Fruit fly (Drosophila melanogaster) whole organism, embryonic: ENCODE data around the gene HemK1.

ENCODE experiments used
- Adf1 ChIP-seq: fragments of 200-800 bp; sonication (Bioruptor generic); IDR thresholded peaks from 2 replicates; pipeline ENCODE4 v1.3.6; 2022; ENCODE audit warnings: missing biosample characterization, missing genetic modification characterization
- Awh ChIP-seq: fragments of 200-800 bp; sonication (Bioruptor generic); IDR thresholded peaks from 2 replicates; pipeline ENCODE4, ENCODE4 v1.3.6; 2022; ENCODE audit warnings: missing biosample characterization, missing genetic modification characterization
- BEAF-32 ChIP-seq: fragments of 200-800 bp; sonication (Bioruptor generic); optimal IDR thresholded peaks from 3 replicates; lab custom pipeline; 2017; ENCODE audit warnings: missing biosample characterization, missing genetic modification characterization, mild to moderate bottlenecking, moderate library complexity, missing genetic modification reagents
- CG10431 ChIP-seq: fragments of 200-800 bp; sonication (Bioruptor generic); optimal IDR thresholded peaks from 3 replicates; lab custom pipeline; 2018; ENCODE audit warnings: missing biosample characterization, mild to moderate bottlenecking, missing genetic modification characterization
- CG12236 ChIP-seq: fragments of 200-800 bp; sonication (Bioruptor generic); optimal IDR thresholded peaks from 2 replicates; lab custom pipeline; 2016; ENCODE audit warnings: missing biosample characterization, missing genetic modification characterization
- CG12659 ChIP-seq: fragments of 200-800 bp; sonication (Bioruptor generic); optimal IDR thresholded peaks from 3 replicates; lab custom pipeline; 2017; ENCODE audit warnings: mild to moderate bottlenecking, missing biosample characterization, missing genetic modification reagents, missing genetic modification characterization
- CG13287 ChIP-seq: fragments of 200-800 bp; sonication (Bioruptor generic); IDR thresholded peaks from 2 replicates; pipeline ENCODE4 v1.3.6; 2022; ENCODE audit warnings: missing biosample characterization, missing genetic modification characterization; ENCODE audit not compliant: partially characterized antibody
- CG13624 ChIP-seq: fragments of 200-800 bp; sonication (Bioruptor generic); optimal IDR thresholded peaks from 2 replicates; lab custom pipeline; 2016; ENCODE audit warnings: missing biosample characterization, missing genetic modification characterization
- CG15073 ChIP-seq: fragments of 200-800 bp; sonication (Bioruptor generic); optimal IDR thresholded peaks from 2 replicates; lab custom pipeline; 2016; ENCODE audit warnings: missing biosample characterization, missing genetic modification characterization
- CG15269 ChIP-seq: fragments of 200-800 bp; sonication (Bioruptor generic); optimal IDR thresholded peaks from 2 replicates; lab custom pipeline; 2018; ENCODE audit warnings: missing biosample characterization, mild to moderate bottlenecking, missing genetic modification characterization, moderate library complexity
- CG15696 ChIP-seq: fragments of 200-800 bp; sonication (Bioruptor generic); optimal IDR thresholded peaks from 2 replicates; lab custom pipeline; 2019; ENCODE audit warnings: missing biosample characterization, mild to moderate bottlenecking, missing genetic modification characterization, moderate library complexity
- CG1603 ChIP-seq: fragments of 200-800 bp; sonication (Bioruptor generic); optimal IDR thresholded peaks from 2 replicates; lab custom pipeline; 2019; ENCODE audit warnings: missing biosample characterization, mild to moderate bottlenecking, missing genetic modification characterization, moderate library complexity
- CG18619 ChIP-seq: fragments of 200-800 bp; sonication (Bioruptor generic); optimal IDR thresholded peaks from 3 replicates; lab custom pipeline; 2017; ENCODE audit warnings: missing biosample characterization, mild to moderate bottlenecking, missing genetic modification characterization
- CG2712 ChIP-seq: fragments of 200-800 bp; optimal IDR thresholded peaks from 3 replicates; lab custom pipeline; 2019; ENCODE audit warnings: missing biosample characterization, mild to moderate bottlenecking, missing genetic modification characterization, moderate library complexity
- CG31365 ChIP-seq: fragments of 200-800 bp; sonication (Bioruptor generic); optimal IDR thresholded peaks from 2 replicates; lab custom pipeline; 2018; ENCODE audit warnings: missing biosample characterization, mild to moderate bottlenecking, missing genetic modification characterization
- CG3847 ChIP-seq: fragments of 200-800 bp; sonication (Bioruptor generic); IDR thresholded peaks from 2 replicates; pipeline ENCODE4 v1.3.6; 2022; ENCODE audit warnings: missing biosample characterization, missing genetic modification characterization
- CG6654 ChIP-seq: fragments of 200-800 bp; sonication (Bioruptor generic); optimal IDR thresholded peaks from 2 replicates; lab custom pipeline; 2017; ENCODE audit warnings: missing biosample characterization, mild to moderate bottlenecking, missing genetic modification characterization
- CG6689 ChIP-seq: fragments of 200-800 bp; sonication (Bioruptor generic); IDR thresholded peaks from 2 replicates; pipeline ENCODE4 v1.3.6; 2022; ENCODE audit warnings: missing biosample characterization, missing genetic modification characterization
- CG6791 ChIP-seq: fragments of 200-800 bp; sonication (Bioruptor generic); IDR thresholded peaks from 3 replicates; pipeline ENCODE4 v1.3.6; 2022; ENCODE audit warnings: missing biosample characterization, missing genetic modification characterization; ENCODE audit not compliant: partially characterized antibody
- CG7271 ChIP-seq: fragments of 200-800 bp; sonication (Bioruptor generic); optimal IDR thresholded peaks from 2 replicates; lab custom pipeline; 2018; ENCODE audit warnings: missing biosample characterization, mild to moderate bottlenecking, missing genetic modification characterization, moderate library complexity
- CG7372 ChIP-seq: fragments of 200-800 bp; sonication (Bioruptor generic); IDR thresholded peaks from 2 replicates; pipeline ENCODE4 v1.3.6; 2022; ENCODE audit warnings: missing biosample characterization, missing genetic modification characterization
- CG7987 ChIP-seq: fragments of 200-800 bp; sonication (Bioruptor generic); optimal IDR thresholded peaks from 2 replicates; lab custom pipeline; 2018; ENCODE audit warnings: missing biosample characterization, mild to moderate bottlenecking, missing genetic modification characterization, moderate library complexity
- CG8924 ChIP-seq: fragments of 200-800 bp; optimal IDR thresholded peaks from 3 replicates; lab custom pipeline; 2019; ENCODE audit warnings: missing biosample characterization, mild to moderate bottlenecking, missing genetic modification characterization, moderate library complexity
- Deaf1 ChIP-seq: fragments of 200-800 bp; optimal IDR thresholded peaks from 3 replicates; lab custom pipeline; 2019; ENCODE audit warnings: missing biosample characterization, mild to moderate bottlenecking, missing genetic modification characterization, moderate library complexity
- Dip3 ChIP-seq: fragments of 200-800 bp; sonication (Bioruptor generic); optimal IDR thresholded peaks from 3 replicates; lab custom pipeline; 2016; ENCODE audit warnings: missing biosample characterization, missing genetic modification characterization
- Dref ChIP-seq: fragments of 200-800 bp; sonication (Bioruptor generic); IDR thresholded peaks from 2 replicates; pipeline ENCODE4 v1.3.6; 2022; ENCODE audit warnings: missing biosample characterization, missing genetic modification characterization
- Fer3 ChIP-seq: fragments of 200-800 bp; sonication (Bioruptor generic); optimal IDR thresholded peaks from 2 replicates; lab custom pipeline; 2018; ENCODE audit warnings: missing biosample characterization, mild to moderate bottlenecking, missing genetic modification characterization, moderate library complexity
- Gsc ChIP-seq: fragments of 200-800 bp; sonication (Bioruptor generic); IDR thresholded peaks from 2 replicates; pipeline ENCODE4 v1.3.6; 2022; ENCODE audit warnings: missing biosample characterization, missing genetic modification characterization
- Hmr ChIP-seq: fragments of 200-800 bp; sonication (Bioruptor generic); optimal IDR thresholded peaks from 3 replicates; lab custom pipeline; 2017; ENCODE audit warnings: mild to moderate bottlenecking, missing biosample characterization, missing genetic modification reagents, missing genetic modification characterization
- Hr3 ChIP-seq: fragments of 200-800 bp; sonication (Bioruptor generic); optimal IDR thresholded peaks from 3 replicates; lab custom pipeline; 2016; ENCODE audit warnings: missing biosample characterization, missing genetic modification characterization
- Lhr ChIP-seq: fragments of 200-800 bp; sonication (Bioruptor generic); optimal IDR thresholded peaks from 3 replicates; lab custom pipeline; 2017; ENCODE audit warnings: mild to moderate bottlenecking, missing biosample characterization, missing genetic modification reagents, missing genetic modification characterization
- Mad ChIP-seq: fragments of 200-800 bp; sonication (Bioruptor generic); optimal IDR thresholded peaks from 2 replicates; lab custom pipeline; 2016; ENCODE audit warnings: missing biosample characterization, missing genetic modification characterization
- NfI ChIP-seq: fragments of 200-800 bp; sonication (Bioruptor generic); optimal IDR thresholded peaks from 3 replicates; lab custom pipeline; 2018; ENCODE audit warnings: missing biosample characterization, mild to moderate bottlenecking, missing genetic modification characterization, moderate library complexity
- Ssrp ChIP-seq: fragments of 200-800 bp; sonication (Bioruptor generic); optimal IDR thresholded peaks from 2 replicates; lab custom pipeline; 2018; ENCODE audit warnings: missing biosample characterization, mild to moderate bottlenecking, missing genetic modification characterization, moderate library complexity
- Xrp1 ChIP-seq: fragments of 200-800 bp; sonication (Bioruptor generic); IDR thresholded peaks from 2 replicates; pipeline ENCODE4 v1.3.6; 2022; ENCODE audit warnings: missing biosample characterization, missing genetic modification characterization
- amos ChIP-seq: fragments of 200-800 bp; sonication (Bioruptor generic); IDR thresholded peaks from 2 replicates; pipeline ENCODE4 v1.3.6; 2022; ENCODE audit warnings: missing biosample characterization, missing genetic modification characterization; ENCODE audit not compliant: partially characterized antibody
- aop ChIP-seq: fragments of 200-800 bp; sonication (Bioruptor generic); IDR thresholded peaks from 2 replicates; pipeline ENCODE4 v1.3.6; 2022; ENCODE audit warnings: missing biosample characterization, missing genetic modification characterization
- ara ChIP-seq: fragments of 200-800 bp; sonication (Bioruptor generic); IDR thresholded peaks from 2 replicates; pipeline ENCODE4 v1.3.6; 2022; ENCODE audit warnings: missing biosample characterization, missing genetic modification characterization
- bab2 ChIP-seq: fragments of 200-800 bp; sonication (Bioruptor generic); optimal IDR thresholded peaks from 2 replicates; lab custom pipeline; 2016; ENCODE audit warnings: missing biosample characterization, missing genetic modification characterization
- chinmo ChIP-seq: fragments of 200-800 bp; sonication (Bioruptor generic); IDR thresholded peaks from 4 replicates; pipeline ENCODE4 v1.3.6; 2022; ENCODE audit warnings: missing biosample characterization, missing genetic modification characterization; ENCODE audit not compliant: partially characterized antibody
- dati ChIP-seq: fragments of 200-800 bp; sonication (Bioruptor generic); IDR thresholded peaks from 2 replicates; pipeline ENCODE4 v1.3.6; 2022; ENCODE audit warnings: missing biosample characterization, missing genetic modification characterization
- gce ChIP-seq: fragments of 200-800 bp; sonication (Bioruptor generic); IDR thresholded peaks from 3 replicates; pipeline ENCODE4 v1.3.6; 2022; ENCODE audit warnings: missing biosample characterization, missing genetic modification characterization
- gem ChIP-seq: fragments of 200-800 bp; sonication (Bioruptor generic); optimal IDR thresholded peaks from 2 replicates; lab custom pipeline; 2019; ENCODE audit warnings: missing biosample characterization, mild to moderate bottlenecking, missing genetic modification characterization, moderate library complexity
- gro ChIP-seq: fragments of 200-800 bp; sonication (Bioruptor generic); optimal IDR thresholded peaks from 2 replicates; lab custom pipeline; 2016; ENCODE audit warnings: missing biosample characterization, missing genetic modification characterization
- lab ChIP-seq: fragments of 200-800 bp; sonication (Bioruptor generic); optimal IDR thresholded peaks from 3 replicates; lab custom pipeline; 2017; ENCODE audit warnings: missing biosample characterization, missing genetic modification characterization, mild to moderate bottlenecking, moderate library complexity, missing genetic modification reagents
- rib ChIP-seq: fragments of 200-800 bp; sonication (Bioruptor generic); IDR thresholded peaks from 2 replicates; pipeline ENCODE4 v1.3.6; 2022; ENCODE audit warnings: missing biosample characterization, missing genetic modification characterization
- slou ChIP-seq: fragments of 200-800 bp; sonication (Bioruptor generic); optimal IDR thresholded peaks from 3 replicates; lab custom pipeline; 2016; ENCODE audit warnings: missing biosample characterization, missing genetic modification characterization
- stc ChIP-seq: fragments of 200-800 bp; sonication (Bioruptor generic); IDR thresholded peaks from 2 replicates; pipeline ENCODE4 v1.3.6; 2022; ENCODE audit warnings: missing biosample characterization, missing genetic modification characterization
- stwl ChIP-seq: fragments of 200-800 bp; sonication (Bioruptor generic); optimal IDR thresholded peaks from 3 replicates; lab custom pipeline; 2018; ENCODE audit warnings: missing biosample characterization, mild to moderate bottlenecking, missing genetic modification characterization, moderate library complexity
- tgo ChIP-seq: fragments of 200-800 bp; sonication (Bioruptor generic); IDR thresholded peaks from 3 replicates; pipeline ENCODE4 v1.3.6; 2022; ENCODE audit warnings: missing biosample characterization, missing genetic modification characterization
- yki ChIP-seq: fragments of >200 bp; optimal IDR thresholded peaks from 3 replicates; lab custom pipeline; 2018

The HemK1 gene

DNA sequence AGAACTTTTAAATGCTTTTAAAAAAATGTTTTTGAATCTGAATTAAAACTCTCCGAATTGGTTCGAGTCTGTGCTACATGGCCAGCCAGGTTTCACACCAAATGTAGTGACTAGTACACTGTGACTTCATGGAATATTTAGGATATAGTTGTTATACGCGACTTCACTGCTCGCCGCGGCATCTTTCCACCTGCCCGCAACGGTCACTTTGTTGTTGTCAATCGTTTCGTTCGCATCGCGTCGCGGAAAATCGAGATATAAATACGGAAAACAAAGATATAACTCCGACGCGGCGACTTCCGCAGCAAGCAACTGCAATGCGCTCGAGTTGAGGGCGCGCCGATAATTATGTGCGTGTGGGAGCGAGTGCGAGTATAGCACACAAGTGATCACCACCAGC lies 30.9 kb upstream of the HemK1 start, which contains the start of gene CG31637 (continued):
- TF ChIP-seq ara (GFP tag; lab: Robert Waterston, UW) (peak; percentile 45), rib (GFP tag; lab: Robert Waterston, UW) (no peak), Hr3 (GFP tag; lab: Kevin White, UChicago) (no peak), Dip3 (no peak), Lhr (GFP tag; lab: Kevin White, UChicago) (peak; percentile 86), Awh (GFP tag; lab: Robert Waterston, UW) (no peak), Fer3 (tag; lab: Kevin White, UChicago) (no peak), CG7372 (GFP tag; lab: Robert Waterston, UW) (no peak), CG10431 (GFP tag; lab: Kevin White, UChicago) (peak; percentile 2), chinmo (GFP tag; lab: Robert Waterston, UW) (0 out of 4 replicates have a peak, but pooled peaks have one; percentile 55), Adf1 (GFP tag; lab: Robert Waterston, UW) (peak; percentile 43; the same call in 1 of the 2 replicates), CG31365 (tag; lab: Kevin White, UChicago) (no peak), CG8924 (peak; percentile 43), BEAF-32 (GFP tag; lab: Kevin White, UChicago) (peak; percentile 46), Ssrp (tag; lab: Kevin White, UChicago) (no peak), stwl (tag; lab: Kevin White, UChicago) (peak; percentile 57), CG2712 (tag; lab: Kevin White, UChicago) (peak; percentile 37), CG3847 (GFP tag; lab: Robert Waterston, UW) (peak; percentile 42; the same call in 1 of the 2 replicates), CG6689 (GFP tag; lab: Robert Waterston, UW) (no peak), CG13287 (GFP tag; lab: Robert Waterston, UW) (peak; percentile 64), lab (GFP tag; lab: Kevin White, UChicago) (peak; percentile 49), amos (GFP tag; lab: Robert Waterston, UW) (peak; percentile 50; the same call in 1 of the 2 replicates), CG7987 (GFP tag; lab: Kevin White, UChicago) (peak; percentile 12), slou (GFP tag; lab: Kevin White, UChicago) (peak; percentile 14), yki (no peak), stc (GFP tag; lab: Robert Waterston, UW) (no peak), CG15696 (tag; lab: Kevin White, UChicago) (no peak), CG12659 (GFP tag; lab: Kevin White, UChicago) (peak; percentile 82), Xrp1 (GFP tag; lab: Robert Waterston, UW) (peak; percentile 17; the same call in 1 of the 2 replicates), dati (GFP tag; lab: Robert Waterston, UW) (no peak), Gsc (GFP tag; lab: Robert Waterston, UW) (no peak), CG6654 (GFP tag; lab: Kevin White, UChicago) (no peak), Dref (GFP tag; lab: Robert Waterston, UW) (peak; percentile 44), bab2 (no peak), gem (no peak), Hmr (GFP tag; lab: Kevin White, UChicago) (peak; percentile 61), CG18619 (GFP tag; lab: Kevin White, UChicago) (no peak), CG6791 (GFP tag; lab: Robert Waterston, UW) (peak; percentile 52; the same call in 1 of the 3 replicates), tgo (GFP tag; lab: Robert Waterston, UW) (no peak), CG15269 (peak; percentile 18), Mad (GFP tag; lab: Kevin White, UChicago) (peak; percentile 19), NfI (GFP tag; lab: Kevin White, UChicago) (no peak), CG15073 (GFP tag; lab: Kevin White, UChicago) (no peak), CG13624 (GFP tag; lab: Kevin White, UChicago) (peak; percentile 61), CG12236 (GFP tag; lab: Kevin White, UChicago) (no peak), CG7271 (tag; lab: Kevin White, UChicago) (no peak), aop (GFP tag; lab: Robert Waterston, UW) (peak; percentile 3; the same call in 1 of the 2 replicates), CG1603 (tag; lab: Kevin White, UChicago) (peak; percentile 84), gce (GFP tag; lab: Robert Waterston, UW) (no peak), Deaf1 (tag; lab: Kevin White, UChicago) (peak; percentile 58), gro (GFP tag; lab: Kevin White, UChicago) (peak; percentile 63)
